Worm (Caenorhabditis elegans) whole organism, midembryonic: ENCODE measurements around the gene glna-1.

Source experiments
- flt-1 ChIP-seq: fragments of 200-800 bp; sonication (Bioruptor generic); IDR thresholded peaks from 2 replicates; pipeline ENCODE4 v1.3.6; 2022; ENCODE audit warnings: missing genetic modification characterization, missing compliant biosample characterization
- klf-2 ChIP-seq: fragments of 200-800 bp; sonication (Bioruptor generic); conservative IDR thresholded peaks from 2 replicates; pipeline ENCODE4 v1.3.6; 2022; ENCODE audit warnings: missing genetic modification reagents, missing genetic modification characterization, missing compliant biosample characterization
- med-1 ChIP-seq: sonication (generic microtip); optimal IDR thresholded peaks from 2 replicates; lab custom pipeline; 2017; ENCODE audit warnings: missing genetic modification characterization, mild to moderate bottlenecking, missing compliant biosample characterization, antibody characterized with exemption, missing genetic modification reagents; ENCODE audit not compliant: insufficient read depth
- ref-1 ChIP-seq: fragments of 200-800 bp; sonication (Bioruptor generic); conservative IDR thresholded peaks from 2 replicates; pipeline ENCODE4 v1.3.6; 2022; ENCODE audit warnings: missing genetic modification reagents, missing genetic modification characterization, missing compliant biosample characterization
- tab-1 ChIP-seq: fragments of 200-800 bp; sonication (Bioruptor generic); IDR thresholded peaks from 2 replicates; pipeline ENCODE4 v1.3.6; 2022; ENCODE audit warnings: missing genetic modification characterization, missing compliant biosample characterization
- ztf-23 ChIP-seq: fragments of 200-800 bp; sonication (Bioruptor generic); IDR thresholded peaks from 2 replicates; pipeline ENCODE4 v1.3.6; 2022; ENCODE audit warnings: missing genetic modification reagents, missing genetic modification characterization, missing compliant biosample characterization

DNA sequence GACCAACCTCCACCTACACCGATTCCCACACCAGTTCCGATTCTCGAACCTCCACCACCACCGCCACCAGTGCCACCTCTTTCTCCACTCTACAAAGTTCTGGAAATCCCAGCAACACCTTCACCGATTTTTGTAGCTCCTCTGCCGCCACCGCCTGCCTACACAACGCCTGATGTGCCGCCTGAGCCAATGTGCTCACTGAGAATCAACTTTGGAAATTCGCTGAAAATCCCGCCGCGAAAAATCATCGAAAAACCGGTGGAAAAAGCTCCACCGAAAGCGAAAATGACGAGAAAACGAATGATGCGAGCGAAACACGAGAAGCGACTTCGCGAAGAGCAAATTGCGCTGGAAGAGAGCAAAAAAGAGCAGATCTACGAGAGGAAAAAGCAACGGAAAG is 46.5 kb upstream of the glna-1 start:
- TF ChIP-seq med-1 (GFP tag; lab: Kevin White, UChicago) (no peak), flt-1 (no peak), tab-1 (GFP tag; lab: Robert Waterston, UW) (no peak), ref-1 (no peak), ztf-23 (GFP tag; lab: Robert Waterston, UW) (no peak), klf-2 (GFP tag; lab: Robert Waterston, UW) (no peak)
